Worm (Caenorhabditis elegans): ENCODE results near the gene pqn-89.

- TF ChIP-seq jun-1 (tag; optimal IDR thresholded peaks at IDR 0.05) = no peak
- TF ChIP-seq mdl-1 (tag; optimal IDR thresholded peaks at IDR 0.05) = no peak
- TF ChIP-seq zag-1 (tag; optimal IDR thresholded peaks at IDR 0.05) = no peak
- TF ChIP-seq ama-1 (optimal IDR thresholded peaks at IDR 0.05) = no peak
- TF ChIP-seq irx-1 (tag; optimal IDR thresholded peaks at IDR 0.05) = no peak
- TF ChIP-seq lin-14 (GFP tag; optimal IDR thresholded peaks at IDR 0.05) = no peak
- TF ChIP-seq nhr-76 (tag; optimal IDR thresholded peaks at IDR 0.05) = no peak
These were observed 53.9 kb downstream of the pqn-89 start, which contains the start of gene best-9 for ce11 chrIV:6560434-6560833.

Measured in whole organism, L1 larva.